Worm (Caenorhabditis elegans) whole organism, young adult: Measurements from ENCODE around the gene abu-1.
A peak's percentile ranks its signal among the peaks of the same experiment; 100 is the strongest.

Source experiments
- F49E8.2 ChIP-seq: sonication (generic microtip); optimal IDR thresholded peaks from 3 replicates; lab custom pipeline; 2017; ENCODE audit warnings: missing genetic modification characterization, mild to moderate bottlenecking, missing compliant biosample characterization, antibody characterized with exemption, moderate library complexity; ENCODE audit not compliant: insufficient read depth
- F55B11.4 ChIP-seq: sonication (generic microtip); optimal IDR thresholded peaks from 2 replicates; lab custom pipeline; 2016; ENCODE audit warnings: missing compliant biosample characterization, missing genetic modification characterization, borderline replicate concordance; ENCODE audit not compliant: insufficient read depth
- ZK185.1 ChIP-seq: sonication (generic microtip); optimal IDR thresholded peaks from 2 replicates; lab custom pipeline; 2016; ENCODE audit warnings: mild to moderate bottlenecking, missing genetic modification characterization, missing compliant biosample characterization; ENCODE audit not compliant: poor library complexity, severe bottlenecking
- ama-1 ChIP-seq, 3 experiments: fragments of 150-350 bp in 1 of 3; sonication (generic microtip) in 2 of 3; optimal IDR thresholded peaks; 2 replicates each; lab custom pipeline; 2014 to 2018; ENCODE audit warnings: missing biosample characterization in 2 of 3, missing genetic modification characterization in 2 of 3, missing genetic modification reagents in 2 of 3
- athp-1 ChIP-seq: sonication (generic microtip); optimal IDR thresholded peaks from 2 replicates; lab custom pipeline; 2017; ENCODE audit warnings: mild to moderate bottlenecking, missing genetic modification characterization, missing compliant biosample characterization
- die-1 ChIP-seq: sonication (generic microtip); optimal IDR thresholded peaks from 2 replicates; lab custom pipeline; 2016; ENCODE audit warnings: missing genotype, mild to moderate bottlenecking, missing genetic modification characterization, missing compliant biosample characterization
- hlh-26 ChIP-seq: fragments of 200-800 bp; sonication (Bioruptor generic); conservative IDR thresholded peaks from 2 replicates; pipeline ENCODE4 v1.3.6; 2022; ENCODE audit warnings: missing genetic modification reagents, missing genetic modification characterization, missing compliant biosample characterization
- hmg-20 ChIP-seq: fragments of 200-800 bp; sonication (Bioruptor generic); IDR thresholded peaks from 2 replicates; pipeline ENCODE4 v1.3.6; 2022; ENCODE audit warnings: missing genetic modification reagents, missing genetic modification characterization, missing compliant biosample characterization
- nhr-27 ChIP-seq: fragments of 200-800 bp; sonication (Bioruptor generic); optimal IDR thresholded peaks from 2 replicates; lab custom pipeline; 2018; ENCODE audit warnings: mild to moderate bottlenecking, missing genetic modification characterization, moderate library complexity, missing compliant biosample characterization
- nhr-80 ChIP-seq: sonication (generic microtip); optimal IDR thresholded peaks from 2 replicates; lab custom pipeline; 2016; ENCODE audit warnings: missing genetic modification characterization, missing compliant biosample characterization
- sdz-38 ChIP-seq: sonication (generic microtip); optimal IDR thresholded peaks from 2 replicates; lab custom pipeline; 2016; ENCODE audit warnings: missing genotype, missing genetic modification characterization, missing compliant biosample characterization
- unc-130 ChIP-seq: sonication (generic microtip); optimal IDR thresholded peaks from 2 replicates; lab custom pipeline; 2016; ENCODE audit warnings: missing genetic modification reagents, missing genetic modification characterization, missing compliant biosample characterization

- TF ChIP-seq unc-130 (GFP tag; lab: Kevin White, UChicago) (no peak), F55B11.4 (tag; lab: Kevin White, UChicago) (no peak), nhr-80 (peak; percentile 7), ZK185.1 (tag; lab: Kevin White, UChicago) (no peak), sdz-38 (tag; lab: Kevin White, UChicago) (no peak), ama-1 (optimal IDR thresholded peaks at IDR 0.05; lab: Kevin White, UChicago) (no peak), ama-1 (GFP tag; optimal IDR thresholded peaks at IDR 0.05; lab: Kevin White, UChicago) (no peak), hlh-26 (GFP tag; lab: Robert Waterston, UW) (no peak), athp-1 (tag; lab: Kevin White, UChicago) (no peak), nhr-27 (tag; lab: Kevin White, UChicago) (no peak), F49E8.2 (tag; lab: Kevin White, UChicago) (no peak), die-1 (tag; lab: Kevin White, UChicago) (no peak), hmg-20 (no peak)
Measured at ce11 chrV:10338305-10338992, 43.2 kb downstream of the abu-1 start, which contains the start of gene arx-2.
